Fruit fly (Drosophila melanogaster) whole organism, wandering third instar larva: ENCODE measurements around the gene Acp26Aa.

ENCODE experiments used
- CrebA ChIP-seq: fragments of 200-800 bp; sonication (Bioruptor generic); optimal IDR thresholded peaks from 2 replicates; lab custom pipeline; 2016; ENCODE audit warnings: missing biosample characterization, mild to moderate bottlenecking, missing genetic modification characterization, borderline replicate concordance
- Dfd ChIP-seq: fragments of >200 bp; optimal IDR thresholded peaks from 2 replicates; lab custom pipeline; 2017; ENCODE audit warnings: missing biosample characterization, missing genetic modification characterization
- Hr78 ChIP-seq: fragments of >200 bp; optimal IDR thresholded peaks from 2 replicates; lab custom pipeline; 2017; ENCODE audit warnings: missing biosample characterization, missing genetic modification characterization
- Sp1 ChIP-seq: fragments of 200-800 bp; sonication (Bioruptor generic); optimal IDR thresholded peaks from 3 replicates; lab custom pipeline; 2019; ENCODE audit warnings: missing biosample characterization, mild to moderate bottlenecking, missing genetic modification characterization, moderate library complexity
- br ChIP-seq: fragments of 200-800 bp; sonication (Bioruptor generic); optimal IDR thresholded peaks from 2 replicates; lab custom pipeline; 2016; ENCODE audit warnings: missing biosample characterization, missing genetic modification characterization
- brk ChIP-seq: fragments of 200-800 bp; sonication (Bioruptor generic); optimal IDR thresholded peaks from 2 replicates; lab custom pipeline; 2016; ENCODE audit warnings: missing biosample characterization, mild to moderate bottlenecking, missing genetic modification characterization
- dl ChIP-seq, 2 experiments: fragments of 175-275, 200-275 bp in 1 of 2; fragments of 200-275 bp in 1 of 2; sonication (Bioruptor generic); optimal IDR thresholded peaks; lab custom pipeline; 2018; ENCODE audit warnings: mild to moderate bottlenecking in 2 of 2, missing biosample characterization in 2 of 2, missing genetic modification characterization in 2 of 2, moderate library complexity in 2 of 2; ENCODE audit not compliant: partially characterized antibody in 2 of 2, insufficient read depth in 1 of 2
- dsf ChIP-seq: sonication (Bioruptor generic); optimal IDR thresholded peaks from 2 replicates; lab custom pipeline; 2016; ENCODE audit warnings: missing biosample characterization, missing genetic modification characterization, borderline replicate concordance
- h ChIP-seq: fragments of 200-800 bp; sonication (Bioruptor generic); optimal IDR thresholded peaks from 3 replicates; lab custom pipeline; 2016; ENCODE audit warnings: missing biosample characterization, mild to moderate bottlenecking, missing genetic modification characterization
- lola ChIP-seq: fragments of >200 bp; optimal IDR thresholded peaks from 2 replicates; lab custom pipeline; 2017; ENCODE audit warnings: missing biosample characterization, missing genetic modification characterization
- pan ChIP-seq: fragments of >200 bp; optimal IDR thresholded peaks from 2 replicates; lab custom pipeline; 2017
- psq ChIP-seq: fragments of 200-800 bp; sonication (Bioruptor generic); optimal IDR thresholded peaks from 3 replicates; lab custom pipeline; 2017; ENCODE audit warnings: missing biosample characterization, mild to moderate bottlenecking, missing genetic modification characterization, moderate library complexity
- usp ChIP-seq: fragments of >200 bp; optimal IDR thresholded peaks from 2 replicates; lab custom pipeline; 2017; ENCODE audit warnings: missing biosample characterization, missing genetic modification characterization

DNA sequence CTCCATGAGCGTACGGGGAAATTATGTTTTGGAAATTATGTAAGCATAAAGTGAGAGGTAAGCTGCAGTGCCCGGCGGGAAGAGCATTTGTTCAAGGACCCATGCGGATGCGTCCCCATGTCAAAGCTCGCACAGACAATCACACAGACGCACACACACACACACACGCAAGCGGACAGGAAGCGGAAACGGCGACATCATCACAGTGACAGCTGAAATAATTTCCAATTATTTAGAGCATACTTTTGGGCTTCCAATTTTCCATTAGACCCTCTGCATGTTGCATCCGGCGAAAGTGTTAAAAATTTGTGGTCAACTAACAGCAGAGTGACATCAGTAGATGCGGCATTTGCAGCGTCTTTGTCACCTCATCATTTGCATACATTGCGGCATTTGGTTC lies 26.9 kb downstream of the Acp26Aa start:
- TF ChIP-seq h (GFP tag; lab: Kevin White, UChicago): no peak
- no peak for TF ChIP-seq Dfd (GFP tag; lab: Kevin White, UChicago)
- no peak for TF ChIP-seq usp
- TF ChIP-seq br: no peak
- no peak for TF ChIP-seq Hr78 (GFP tag; lab: Kevin White, UChicago)
- no peak for TF ChIP-seq dsf (GFP tag; lab: Kevin White, UChicago)
- no peak for TF ChIP-seq CrebA
- TF ChIP-seq brk (GFP tag; lab: Kevin White, UChicago): no peak
- TF ChIP-seq Sp1 (GFP tag; lab: Kevin White, UChicago): no peak
- TF ChIP-seq dl (GFP tag; optimal IDR thresholded peaks at IDR 0.05; lab: Kevin White, UChicago; ENCODE audit: insufficient read depth in 1 of 2, partially characterized antibody in 2 of 2): no peak
- TF ChIP-seq psq (GFP tag; lab: Kevin White, UChicago): no peak
- no peak for TF ChIP-seq lola (GFP tag; lab: Kevin White, UChicago)
- TF ChIP-seq pan (lab: Kevin White, UChicago): no peak
